Worm (Caenorhabditis elegans): ENCODE measurements around the gene ZK892.5.

DNA sequence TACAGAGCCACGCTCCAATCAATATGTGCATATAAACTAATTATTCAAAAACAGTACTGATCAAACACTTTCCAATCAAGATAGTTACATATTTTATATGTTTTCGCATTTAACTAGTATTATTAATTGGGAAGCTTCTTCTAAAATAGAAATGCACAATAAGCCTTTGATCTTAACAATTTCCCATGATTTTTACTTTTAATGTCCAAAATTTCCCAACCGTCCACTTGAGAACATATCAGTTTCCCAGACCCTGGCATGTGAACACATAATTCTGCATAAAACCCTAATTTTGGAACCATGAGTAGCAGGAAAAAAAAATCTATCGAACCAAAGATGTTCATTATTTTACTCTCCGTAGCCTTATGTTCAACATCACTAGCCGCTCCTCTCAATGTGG, 31.6 kb upstream of the ZK892.5 start, which contains the start of gene R53.8:
- no peak for TF ChIP-seq sdz-38 (tag; optimal IDR thresholded peaks at IDR 0.05)
- no peak for TF ChIP-seq T07F8.4 (tag; optimal IDR thresholded peaks at IDR 0.05)
- TF ChIP-seq B0336.3 (GFP tag; IDR thresholded peaks at IDR 0.05), result no peak
- no peak for TF ChIP-seq pbrm-1 (GFP tag; IDR thresholded peaks at IDR 0.05)
- TF ChIP-seq F57C9.4 (tag; optimal IDR thresholded peaks at IDR 0.05), result no peak
- no peak for TF ChIP-seq bed-2 (GFP tag; IDR thresholded peaks at IDR 0.05)
- TF ChIP-seq mes-4 (tag; optimal IDR thresholded peaks at IDR 0.05), result no peak
- no peak for TF ChIP-seq F57A8.1 (GFP tag; optimal IDR thresholded peaks at IDR 0.05)
- TF ChIP-seq tbp1 (GFP tag; optimal IDR thresholded peaks at IDR 0.05), result no peak
- no peak for TF ChIP-seq F33H1.4 (GFP tag; IDR thresholded peaks at IDR 0.05)

Measured in whole organism, young adult.